Worm (Caenorhabditis elegans) whole organism, young adult: Measurements from ENCODE around the gene crb-3.

Experiments used
- B0019.2 ChIP-seq: fragments of 200-800 bp; sonication (Bioruptor generic); conservative IDR thresholded peaks from 2 replicates; pipeline ENCODE4 v1.3.6; 2022; ENCODE audit warnings: missing genetic modification reagents, missing genetic modification characterization, missing compliant biosample characterization
- B0336.3 ChIP-seq: fragments of 200-800 bp; sonication (Bioruptor generic); IDR thresholded peaks from 2 replicates; pipeline ENCODE4 v1.3.6; 2022; ENCODE audit warnings: missing genetic modification characterization, missing compliant biosample characterization
- C06A6.2 ChIP-seq: fragments of 200-800 bp; sonication (Bioruptor generic); conservative IDR thresholded peaks from 2 replicates; pipeline ENCODE4 v1.3.6; 2022; ENCODE audit warnings: missing genetic modification characterization, missing compliant biosample characterization
- F23B12.7 ChIP-seq: sonication (generic microtip); optimal IDR thresholded peaks from 2 replicates; lab custom pipeline; 2017; ENCODE audit warnings: missing genetic modification characterization, mild to moderate bottlenecking, missing compliant biosample characterization, antibody characterized with exemption, moderate library complexity; ENCODE audit not compliant: insufficient read depth
- F49E8.2 ChIP-seq: sonication (generic microtip); optimal IDR thresholded peaks from 3 replicates; lab custom pipeline; 2017; ENCODE audit warnings: missing genetic modification characterization, mild to moderate bottlenecking, missing compliant biosample characterization, antibody characterized with exemption, moderate library complexity; ENCODE audit not compliant: insufficient read depth
- F55B11.4 ChIP-seq: sonication (generic microtip); optimal IDR thresholded peaks from 2 replicates; lab custom pipeline; 2016; ENCODE audit warnings: missing compliant biosample characterization, missing genetic modification characterization, borderline replicate concordance; ENCODE audit not compliant: insufficient read depth
- K11D2.4 ChIP-seq: fragments of 200-800 bp; sonication (Bioruptor generic); IDR thresholded peaks from 2 replicates; pipeline ENCODE4 v1.3.6; 2022; ENCODE audit warnings: missing genetic modification reagents, missing genetic modification characterization, missing compliant biosample characterization
- K12H6.12 ChIP-seq: fragments of 200-800 bp; sonication (Bioruptor generic); optimal IDR thresholded peaks from 2 replicates; lab custom pipeline; 2018; ENCODE audit warnings: mild to moderate bottlenecking, missing genetic modification characterization, missing compliant biosample characterization
- Y53F4B.3 ChIP-seq: fragments of 200-800 bp; sonication (Bioruptor generic); IDR thresholded peaks from 2 replicates; pipeline ENCODE4 v1.3.6; 2022; ENCODE audit warnings: missing genetic modification reagents, missing genetic modification characterization, missing compliant biosample characterization
- Y53G8AR.9 ChIP-seq: fragments of 200-800 bp; sonication (Bioruptor generic); conservative IDR thresholded peaks from 2 replicates; pipeline ENCODE4 v1.3.6; 2022; ENCODE audit warnings: missing genetic modification reagents, missing genetic modification characterization, missing compliant biosample characterization
- Y95B8A.8 ChIP-seq: fragments of 200-800 bp; sonication (Bioruptor generic); IDR thresholded peaks from 2 replicates; pipeline ENCODE4 v1.3.6; 2022; ENCODE audit warnings: missing genetic modification reagents, missing genetic modification characterization, missing compliant biosample characterization
- aptf-2 ChIP-seq: fragments of 200-800 bp; sonication (Bioruptor generic); conservative IDR thresholded peaks from 2 replicates; pipeline ENCODE4 v1.3.6; 2022; ENCODE audit warnings: missing genetic modification reagents, missing genetic modification characterization, missing compliant biosample characterization
- attf-5 ChIP-seq: fragments of 200-800 bp; sonication (Bioruptor generic); optimal IDR thresholded peaks from 2 replicates; lab custom pipeline; 2018; ENCODE audit warnings: mild to moderate bottlenecking, missing genetic modification characterization, missing compliant biosample characterization
- bed-2 ChIP-seq: fragments of 200-800 bp; sonication (Bioruptor generic); IDR thresholded peaks from 2 replicates; pipeline ENCODE4 v1.3.6; 2022; ENCODE audit warnings: missing genetic modification reagents, missing genetic modification characterization, missing compliant biosample characterization
- ceh-100 ChIP-seq: fragments of 200-800 bp; sonication (Bioruptor generic); IDR thresholded peaks from 2 replicates; pipeline ENCODE4 v1.3.6; 2022; ENCODE audit warnings: missing genetic modification reagents, missing genetic modification characterization, missing compliant biosample characterization
- ceh-27 ChIP-seq: fragments of 200-800 bp; sonication (Bioruptor generic); optimal IDR thresholded peaks from 2 replicates; lab custom pipeline; 2018; ENCODE audit warnings: mild to moderate bottlenecking, missing genetic modification characterization, moderate library complexity, missing compliant biosample characterization
- ceh-79 ChIP-seq: sonication (generic microtip); optimal IDR thresholded peaks from 2 replicates; lab custom pipeline; 2017; ENCODE audit warnings: mild to moderate bottlenecking, missing genetic modification characterization, missing compliant biosample characterization
- ceh-91 ChIP-seq: fragments of 200-800 bp; sonication (Bioruptor generic); IDR thresholded peaks from 2 replicates; pipeline ENCODE4 v1.3.6; 2022; ENCODE audit warnings: missing genetic modification reagents, missing genetic modification characterization, missing compliant biosample characterization
- die-1 ChIP-seq: sonication (generic microtip); optimal IDR thresholded peaks from 2 replicates; lab custom pipeline; 2016; ENCODE audit warnings: missing genotype, mild to moderate bottlenecking, missing genetic modification characterization, missing compliant biosample characterization
- egl-18 ChIP-seq: fragments of 200-800 bp; sonication (Bioruptor generic); IDR thresholded peaks from 2 replicates; pipeline ENCODE4 v1.3.6; 2022; ENCODE audit warnings: missing genetic modification reagents, missing genetic modification characterization, missing compliant biosample characterization
- hlh-26 ChIP-seq: fragments of 200-800 bp; sonication (Bioruptor generic); conservative IDR thresholded peaks from 2 replicates; pipeline ENCODE4 v1.3.6; 2022; ENCODE audit warnings: missing genetic modification reagents, missing genetic modification characterization, missing compliant biosample characterization
- hrde-1 ChIP-seq: sonication (generic microtip); optimal IDR thresholded peaks from 2 replicates; lab custom pipeline; 2016; ENCODE audit warnings: missing genetic modification characterization, mild to moderate bottlenecking, missing compliant biosample characterization, moderate library complexity, missing genotype, missing genetic modification reagents, borderline replicate concordance
- hsf-1 ChIP-seq: fragments of 200-800 bp; sonication (Bioruptor generic); IDR thresholded peaks from 2 replicates; pipeline ENCODE4 v1.3.6; 2022; ENCODE audit warnings: missing genetic modification reagents, missing genetic modification characterization, missing compliant biosample characterization
- lag-1 ChIP-seq: fragments of 200-800 bp; sonication (Bioruptor generic); IDR thresholded peaks from 2 replicates; pipeline ENCODE4 v1.3.6; 2022; ENCODE audit warnings: missing genetic modification reagents, missing genetic modification characterization, missing compliant biosample characterization
- lin-26 ChIP-seq: fragments of 200-800 bp; sonication (Bioruptor generic); IDR thresholded peaks from 2 replicates; pipeline ENCODE4 v1.3.6; 2022; ENCODE audit warnings: missing genetic modification reagents, missing genetic modification characterization, missing compliant biosample characterization
- lin-54 ChIP-seq: fragments of 200-800 bp; sonication (Bioruptor generic); optimal IDR thresholded peaks from 2 replicates; lab custom pipeline; 2018; ENCODE audit warnings: mild to moderate bottlenecking, missing genetic modification characterization, missing compliant biosample characterization
- lir-1 ChIP-seq: fragments of 200-800 bp; sonication (Bioruptor generic); conservative IDR thresholded peaks from 2 replicates; pipeline ENCODE4 v1.3.6; 2022; ENCODE audit warnings: missing genetic modification reagents, missing genetic modification characterization, missing compliant biosample characterization
- madf-6 ChIP-seq: fragments of 200-800 bp; sonication (Bioruptor generic); IDR thresholded peaks from 2 replicates; pipeline ENCODE4 v1.3.6; 2022; ENCODE audit warnings: missing genetic modification reagents, missing genetic modification characterization, missing compliant biosample characterization
- nfya-1 ChIP-seq: sonication (generic microtip); optimal IDR thresholded peaks from 2 replicates; lab custom pipeline; 2017; ENCODE audit warnings: antibody characterized with exemption, missing compliant biosample characterization, missing genetic modification characterization, borderline replicate concordance; ENCODE audit not compliant: insufficient read depth
- nhr-179 ChIP-seq: sonication (generic microtip); optimal IDR thresholded peaks from 2 replicates; lab custom pipeline; 2016; ENCODE audit warnings: mild to moderate bottlenecking, missing genetic modification characterization, missing compliant biosample characterization
- pbrm-1 ChIP-seq: fragments of 200-800 bp; sonication (Bioruptor generic); IDR thresholded peaks from 2 replicates; pipeline ENCODE4 v1.3.6; 2022; ENCODE audit warnings: missing genetic modification reagents, missing genetic modification characterization, missing compliant biosample characterization
- snpc-4 ChIP-seq, 5 experiments: fragments of 150-350 bp in 1 of 5; sonication (generic microtip) in 4 of 5; optimal IDR thresholded peaks; 2 replicates each; lab custom pipeline; 2014 to 2018; ENCODE audit warnings: missing genetic modification characterization in 5 of 5, missing biosample characterization in 3 of 5, antibody characterized with exemption in 2 of 5, mild to moderate bottlenecking in 2 of 5, missing compliant biosample characterization in 2 of 5, missing genotype in 2 of 5, moderate library complexity in 2 of 5, missing genetic modification reagents in 1 of 5
- somi-1 ChIP-seq: fragments of 200-800 bp; sonication (Bioruptor generic); optimal IDR thresholded peaks from 2 replicates; lab custom pipeline; 2018; ENCODE audit warnings: mild to moderate bottlenecking, missing genetic modification characterization, missing compliant biosample characterization
- unc-130 ChIP-seq: sonication (generic microtip); optimal IDR thresholded peaks from 2 replicates; lab custom pipeline; 2016; ENCODE audit warnings: missing genetic modification reagents, missing genetic modification characterization, missing compliant biosample characterization
- ztf-28 ChIP-seq: fragments of 200-800 bp; sonication (Bioruptor generic); IDR thresholded peaks from 2 replicates; pipeline ENCODE4 v1.3.6; 2022; ENCODE audit warnings: missing genetic modification reagents, missing genetic modification characterization, missing compliant biosample characterization

Gene crb-3

DNA sequence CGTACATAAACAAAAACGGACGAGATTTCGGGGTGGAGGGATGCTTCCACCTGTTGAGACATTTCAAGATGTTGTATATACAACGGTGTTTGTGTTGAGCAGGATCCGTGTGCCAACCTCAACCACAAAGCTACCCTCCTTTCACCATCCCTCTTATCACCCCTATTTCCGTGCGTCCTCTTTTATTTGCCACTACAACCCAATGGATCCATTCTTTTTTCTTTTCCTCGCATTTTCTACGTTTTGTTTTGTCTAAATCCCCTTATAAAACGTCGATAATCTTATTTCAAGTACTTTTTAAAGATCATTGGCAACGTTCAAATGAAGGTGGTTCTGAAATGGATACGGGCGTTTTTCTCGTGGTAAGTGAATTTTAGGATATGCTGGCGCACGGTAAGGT, 39.7 kb downstream of the crb-3 start, which contains the start of gene gpa-12:
Gene gpa-12, plus strand, starts transcription at position 301 of the 400 bp plus-strand sequence.
- no peak for TF ChIP-seq B0336.3 (GFP tag; lab: Robert Waterston, UW)
- no peak for TF ChIP-seq pbrm-1 (GFP tag; lab: Robert Waterston, UW)
- no peak for TF ChIP-seq Y53G8AR.9
- no peak for TF ChIP-seq bed-2 (GFP tag; lab: Robert Waterston, UW)
- no peak for TF ChIP-seq K11D2.4 (GFP tag; lab: Robert Waterston, UW)
- no peak for TF ChIP-seq lin-26
- TF ChIP-seq ceh-100 (GFP tag; lab: Robert Waterston, UW): no peak
- TF ChIP-seq madf-6 (GFP tag; lab: Robert Waterston, UW): no peak
- TF ChIP-seq lag-1 (GFP tag; lab: Robert Waterston, UW): no peak
- TF ChIP-seq F23B12.7 (tag; lab: Kevin White, UChicago): no peak
- no peak for TF ChIP-seq hrde-1
- no peak for TF ChIP-seq die-1 (tag; lab: Kevin White, UChicago)
- TF ChIP-seq F55B11.4 (tag; lab: Kevin White, UChicago): no peak

- TF ChIP-seq attf-5 (GFP tag; lab: Kevin White, UChicago): no peak
- no peak for TF ChIP-seq C06A6.2 (GFP tag; lab: Robert Waterston, UW)
These were observed 43.1 kb downstream of the crb-3 start for ce11 chrX:9246625-9247024.

ce11 chrX:9248083-9248805, 44.7 kb downstream of the crb-3 start:
- TF ChIP-seq somi-1 (GFP tag; lab: Kevin White, UChicago) (peak; percentile 16), Y95B8A.8 (GFP tag; lab: Robert Waterston, UW) (no peak), hlh-26 (GFP tag; lab: Robert Waterston, UW) (no peak), ceh-91 (GFP tag; lab: Robert Waterston, UW) (no peak), nhr-179 (tag; lab: Kevin White, UChicago) (no peak), unc-130 (no peak)
- TF ChIP-seq, all 124 proteins: peak for 1

DNA sequence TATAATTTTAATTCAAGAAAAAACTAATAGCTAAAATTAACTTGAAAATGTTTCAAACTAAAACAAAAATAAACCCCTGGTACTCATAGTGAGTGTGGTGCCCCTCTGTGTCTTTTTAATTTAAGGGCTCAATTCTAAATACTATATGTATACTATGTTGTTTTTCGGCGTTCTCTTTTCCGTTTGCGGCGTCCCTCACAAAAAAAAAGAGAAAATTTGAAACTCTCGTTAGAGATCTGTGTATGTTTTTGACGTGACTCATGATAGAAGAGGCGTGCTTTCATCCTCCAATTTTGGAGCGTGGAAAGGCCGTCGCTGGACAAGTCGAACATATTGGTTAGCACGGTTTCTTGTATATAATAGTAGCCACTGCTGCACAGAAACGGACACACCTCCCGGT, 47.9 kb downstream of the crb-3 start, which contains the start of gene pes-8:
Gene pes-8, plus strand, starts transcription at position 301 of the 400 bp plus-strand sequence.
- TF ChIP-seq egl-18 (GFP tag; lab: Robert Waterston, UW) (no peak), lir-1 (GFP tag; lab: Robert Waterston, UW) (no peak), ceh-27 (GFP tag; lab: Kevin White, UChicago) (no peak), ztf-28 (no peak), lin-54 (GFP tag; lab: Kevin White, UChicago) (no peak), ceh-79 (no peak), Y53F4B.3 (GFP tag; lab: Robert Waterston, UW) (no peak), F49E8.2 (tag; lab: Kevin White, UChicago) (no peak), B0019.2 (GFP tag; lab: Robert Waterston, UW) (no peak), attf-5 (GFP tag; lab: Kevin White, UChicago) (no peak), snpc-4 (GFP tag; optimal IDR thresholded peaks at IDR 0.05; lab: Kevin White, UChicago) (no peak), snpc-4 (tag; optimal IDR thresholded peaks at IDR 0.05; lab: Kevin White, UChicago) (no peak), K12H6.12 (tag; lab: Kevin White, UChicago) (no peak), nfya-1 (tag; lab: Kevin White, UChicago) (no peak), hsf-1 (no peak), aptf-2 (GFP tag; lab: Robert Waterston, UW) (no peak)
